Fruit fly (Drosophila melanogaster) whole organism, embryonic: Measurements from ENCODE around the gene CG3434.
A peak's percentile ranks its signal among the peaks of the same experiment; 100 is the strongest.

ENCODE experiments used
- BEAF-32 ChIP-seq: fragments of 200-800 bp; sonication (Bioruptor generic); optimal IDR thresholded peaks from 3 replicates; lab custom pipeline; 2017; ENCODE audit warnings: missing biosample characterization, missing genetic modification characterization, mild to moderate bottlenecking, moderate library complexity, missing genetic modification reagents
- CG1024 ChIP-seq: fragments of 200-800 bp; sonication (Bioruptor generic); IDR thresholded peaks from 2 replicates; pipeline ENCODE4 v1.3.6; 2022; ENCODE audit warnings: missing biosample characterization, missing genetic modification characterization
- CG10565 ChIP-seq: fragments of 200-800 bp; sonication (Bioruptor generic); optimal IDR thresholded peaks from 3 replicates; lab custom pipeline; 2016; ENCODE audit warnings: missing biosample characterization, mild to moderate bottlenecking, missing genetic modification characterization
- CG11398 ChIP-seq: fragments of 200-800 bp; sonication (Bioruptor generic); optimal IDR thresholded peaks from 2 replicates; lab custom pipeline; 2016; ENCODE audit warnings: missing biosample characterization, missing genetic modification characterization
- CG1647 ChIP-seq: fragments of 200-800 bp; sonication (Bioruptor generic); optimal IDR thresholded peaks from 3 replicates; lab custom pipeline; 2016; ENCODE audit warnings: missing biosample characterization, missing genetic modification characterization
- CG16813 ChIP-seq: fragments of 200-800 bp; sonication (Bioruptor generic); IDR thresholded peaks from 3 replicates; pipeline ENCODE4 v1.3.6; 2022; ENCODE audit warnings: missing biosample characterization, missing genetic modification characterization; ENCODE audit not compliant: partially characterized antibody
- CG17361 ChIP-seq: fragments of 200-800 bp; sonication (Bioruptor generic); IDR thresholded peaks from 3 replicates; pipeline ENCODE4 v1.3.6; 2022; ENCODE audit warnings: missing biosample characterization, missing genetic modification characterization
- CG2202 ChIP-seq: fragments of 200-800 bp; sonication (Bioruptor generic); optimal IDR thresholded peaks from 2 replicates; lab custom pipeline; 2018; ENCODE audit warnings: missing biosample characterization, mild to moderate bottlenecking, missing genetic modification characterization
- CG2678 ChIP-seq: fragments of 200-800 bp; sonication (Bioruptor generic); optimal IDR thresholded peaks from 3 replicates; lab custom pipeline; 2019; ENCODE audit warnings: missing biosample characterization, mild to moderate bottlenecking, missing genetic modification characterization, moderate library complexity
- CG3065 ChIP-seq: fragments of 200-800 bp; sonication (Bioruptor generic); optimal IDR thresholded peaks from 2 replicates; lab custom pipeline; 2016; ENCODE audit warnings: missing biosample characterization, missing genetic modification characterization
- CG32767 ChIP-seq: fragments of 200-800 bp; sonication (Bioruptor generic); IDR thresholded peaks from 2 replicates; pipeline ENCODE4 v1.3.6; 2022; ENCODE audit warnings: missing biosample characterization, missing genetic modification characterization
- CG4404 ChIP-seq: fragments of 200-800 bp; sonication (Bioruptor generic); IDR thresholded peaks from 2 replicates; pipeline ENCODE4 v1.3.6; 2022; ENCODE audit warnings: missing biosample characterization, missing genetic modification characterization
- CG5180 ChIP-seq: fragments of 200-800 bp; sonication (Bioruptor generic); optimal IDR thresholded peaks from 3 replicates; lab custom pipeline; 2017; ENCODE audit warnings: missing biosample characterization, missing genetic modification characterization, mild to moderate bottlenecking, moderate library complexity, missing genetic modification reagents
- CG5245 ChIP-seq: fragments of 200-800 bp; sonication (Bioruptor generic); optimal IDR thresholded peaks from 3 replicates; lab custom pipeline; 2016; ENCODE audit warnings: missing biosample characterization, missing genetic modification characterization
- CG6175 ChIP-seq: fragments of 200-800 bp; sonication (Bioruptor generic); IDR thresholded peaks from 3 replicates; pipeline ENCODE4 v1.3.6; 2022; ENCODE audit warnings: missing biosample characterization, missing genetic modification characterization
- CG6254 ChIP-seq: fragments of 200-800 bp; sonication (Bioruptor generic); optimal IDR thresholded peaks from 3 replicates; lab custom pipeline; 2017; ENCODE audit warnings: mild to moderate bottlenecking, missing biosample characterization, missing genetic modification reagents, missing genetic modification characterization
- CG6765 ChIP-seq: fragments of 200-800 bp; sonication (Bioruptor generic); optimal IDR thresholded peaks from 3 replicates; lab custom pipeline; 2017; ENCODE audit warnings: missing biosample characterization, mild to moderate bottlenecking, missing genetic modification characterization
- CG8388 ChIP-seq: fragments of 200-800 bp; sonication (Bioruptor generic); optimal IDR thresholded peaks from 2 replicates; lab custom pipeline; 2019; ENCODE audit warnings: missing biosample characterization, mild to moderate bottlenecking, missing genetic modification characterization, moderate library complexity
- CrebB ChIP-seq: fragments of 200-800 bp; sonication (Bioruptor generic); optimal IDR thresholded peaks from 3 replicates; lab custom pipeline; 2018; ENCODE audit warnings: missing biosample characterization, mild to moderate bottlenecking, missing genetic modification characterization
- D ChIP-seq, 2 experiments: fragments of 200-800 bp in 1 of 2; fragments of >200 bp in 1 of 2; sonication (Bioruptor generic) in 1 of 2; optimal IDR thresholded peaks; 2 replicates in 1 of 2; 3 replicates in 1 of 2; lab custom pipeline; 2017; ENCODE audit warnings: mild to moderate bottlenecking in 1 of 2, missing biosample characterization in 1 of 2, missing genetic modification characterization in 1 of 2, missing genetic modification reagents in 1 of 2
- Dbx ChIP-seq: fragments of 200-800 bp; sonication (Bioruptor generic); IDR thresholded peaks from 3 replicates; pipeline ENCODE4 v1.3.6; 2022; ENCODE audit warnings: missing biosample characterization, missing genetic modification characterization
- Ets65A ChIP-seq: fragments of 200-800 bp; sonication (Bioruptor generic); peaks from one replicate; lab custom pipeline; 2016; ENCODE audit warnings: missing biosample characterization, missing genetic modification characterization
- Fer3 ChIP-seq: fragments of 200-800 bp; sonication (Bioruptor generic); optimal IDR thresholded peaks from 2 replicates; lab custom pipeline; 2018; ENCODE audit warnings: missing biosample characterization, mild to moderate bottlenecking, missing genetic modification characterization, moderate library complexity
- HLH4C ChIP-seq: fragments of 200-800 bp; sonication (Bioruptor generic); IDR thresholded peaks from 3 replicates; pipeline ENCODE4 v1.3.6; 2022; ENCODE audit warnings: missing biosample characterization, missing genetic modification characterization; ENCODE audit not compliant: partially characterized antibody
- HLH54F ChIP-seq: fragments of 200-800 bp; sonication (Bioruptor generic); optimal IDR thresholded peaks from 3 replicates; lab custom pipeline; 2016; ENCODE audit warnings: missing biosample characterization, missing genetic modification characterization
- Hr3 ChIP-seq: fragments of 200-800 bp; sonication (Bioruptor generic); optimal IDR thresholded peaks from 3 replicates; lab custom pipeline; 2016; ENCODE audit warnings: missing biosample characterization, missing genetic modification characterization
- Hsf ChIP-seq: fragments of 200-800 bp; sonication (Bioruptor generic); optimal IDR thresholded peaks from 3 replicates; lab custom pipeline; 2016; ENCODE audit warnings: missing biosample characterization, missing genetic modification characterization
- Jarid2 ChIP-seq: fragments of 200-800 bp; sonication (Bioruptor generic); optimal IDR thresholded peaks from 3 replicates; lab custom pipeline; 2017; ENCODE audit warnings: mild to moderate bottlenecking, missing biosample characterization, missing genetic modification reagents, missing genetic modification characterization
- Mrtf ChIP-seq: fragments of 200-800 bp; sonication (Bioruptor generic); IDR thresholded peaks from 3 replicates; pipeline ENCODE4 v1.3.6; 2022; ENCODE audit warnings: missing biosample characterization, missing genetic modification characterization
- Spps ChIP-seq: fragments of 200-800 bp; sonication (Bioruptor generic); optimal IDR thresholded peaks from 2 replicates; lab custom pipeline; 2018; ENCODE audit warnings: missing biosample characterization, mild to moderate bottlenecking, missing genetic modification characterization
- Tbp ChIP-seq: fragments of >200 bp; optimal IDR thresholded peaks from 2 replicates; lab custom pipeline; 2018; ENCODE audit warnings: missing biosample characterization, missing genetic modification characterization
- Trl ChIP-seq, 3 experiments: fragments of >200 bp in 2 of 3; fragments of 200-800 bp in 1 of 3; sonication (Bioruptor generic) in 1 of 3; optimal IDR thresholded peaks; 2 replicates in 1 of 3; 3 replicates in 2 of 3; lab custom pipeline; 2016 to 2017; ENCODE audit warnings: missing biosample characterization in 1 of 3, missing genetic modification characterization in 1 of 3
- ase ChIP-seq: fragments of 200-800 bp; sonication (Bioruptor generic); IDR thresholded peaks from 3 replicates; pipeline ENCODE4 v1.3.6; 2022; ENCODE audit warnings: missing biosample characterization, missing genetic modification characterization
- bcd ChIP-seq: fragments of 200-800 bp; sonication (Bioruptor generic); optimal IDR thresholded peaks from 2 replicates; lab custom pipeline; 2017; ENCODE audit warnings: missing biosample characterization, mild to moderate bottlenecking, missing genetic modification characterization
- dysf ChIP-seq: fragments of 200-800 bp; sonication (Bioruptor generic); IDR thresholded peaks from 3 replicates; pipeline ENCODE4 v1.3.6; 2022; ENCODE audit warnings: missing biosample characterization, missing genetic modification characterization
- emc ChIP-seq: fragments of 200-800 bp; sonication (Bioruptor generic); optimal IDR thresholded peaks from 2 replicates; lab custom pipeline; 2016; ENCODE audit warnings: missing biosample characterization, missing genetic modification characterization
- ftz-f1 ChIP-seq: fragments of 200-800 bp; sonication (Bioruptor generic); optimal IDR thresholded peaks from 2 replicates; lab custom pipeline; 2016; ENCODE audit warnings: missing biosample characterization, missing genetic modification characterization
- gcm ChIP-seq: fragments of 200-800 bp; sonication (Bioruptor generic); optimal IDR thresholded peaks from 2 replicates; lab custom pipeline; 2019; ENCODE audit warnings: missing biosample characterization, mild to moderate bottlenecking, missing genetic modification characterization, moderate library complexity
- gcm2 ChIP-seq: fragments of 200-800 bp; sonication (Bioruptor generic); optimal IDR thresholded peaks from 2 replicates; lab custom pipeline; 2016; ENCODE audit warnings: missing biosample characterization, missing genetic modification characterization
- grau ChIP-seq: fragments of 200-800 bp; optimal IDR thresholded peaks from 3 replicates; lab custom pipeline; 2019; ENCODE audit warnings: missing biosample characterization, mild to moderate bottlenecking, missing genetic modification characterization, moderate library complexity
- jumu ChIP-seq: fragments of 200-800 bp; sonication (Bioruptor generic); optimal IDR thresholded peaks from 3 replicates; lab custom pipeline; 2016; ENCODE audit warnings: missing biosample characterization, missing genetic modification characterization
- klu ChIP-seq: fragments of 200-800 bp; sonication (Bioruptor generic); IDR thresholded peaks from 2 replicates; pipeline ENCODE4 v1.3.6; 2022; ENCODE audit warnings: missing biosample characterization, missing genetic modification characterization
- lmd ChIP-seq: fragments of 200-800 bp; sonication (Bioruptor generic); IDR thresholded peaks from 2 replicates; pipeline ENCODE4 v1.3.6; 2022; ENCODE audit warnings: missing biosample characterization, missing genetic modification characterization
- rib ChIP-seq: fragments of 200-800 bp; sonication (Bioruptor generic); IDR thresholded peaks from 2 replicates; pipeline ENCODE4 v1.3.6; 2022; ENCODE audit warnings: missing biosample characterization, missing genetic modification characterization
- ro ChIP-seq: fragments of 200-800 bp; sonication (Bioruptor generic); IDR thresholded peaks from 2 replicates; pipeline ENCODE4 v1.3.6; 2022; ENCODE audit warnings: missing biosample characterization, missing genetic modification characterization
- slp2 ChIP-seq: fragments of 200-800 bp; sonication (Bioruptor generic); optimal IDR thresholded peaks from 2 replicates; lab custom pipeline; 2016; ENCODE audit warnings: missing biosample characterization, missing genetic modification characterization
- sr ChIP-seq: fragments of 200-800 bp; sonication (Bioruptor generic); IDR thresholded peaks from 3 replicates; pipeline ENCODE4 v1.3.6; 2022; ENCODE audit warnings: missing biosample characterization, missing genetic modification characterization
- tll ChIP-seq, 2 experiments: fragments of 200-800 bp in 1 of 2; fragments of >200 bp in 1 of 2; sonication (Bioruptor generic) in 1 of 2; optimal IDR thresholded peaks; 2 replicates each; lab custom pipeline; 2017 to 2019; ENCODE audit warnings: missing biosample characterization in 2 of 2, missing genetic modification characterization in 2 of 2, mild to moderate bottlenecking in 1 of 2, moderate library complexity in 1 of 2
- toy ChIP-seq: fragments of 200-800 bp; sonication (Bioruptor generic); IDR thresholded peaks from 2 replicates; pipeline ENCODE4 v1.3.6; 2022; ENCODE audit warnings: missing biosample characterization, missing genetic modification characterization
- zen2 ChIP-seq: fragments of 200-800 bp; sonication (Bioruptor generic); IDR thresholded peaks from 3 replicates; pipeline ENCODE4 v1.3.6; 2022; ENCODE audit warnings: missing biosample characterization, missing genetic modification characterization; ENCODE audit not compliant: partially characterized antibody

CG3434 gene

dm6 chr3L:9462247-9462769 is 1.7 kb upstream of the CG3434 start (continued):
- TF ChIP-seq sr (GFP tag; lab: Robert Waterston, UW) (no peak; the same call in 2 of the 3 replicates), CG16813 (GFP tag; lab: Robert Waterston, UW) (no peak), zen2 (GFP tag; lab: Robert Waterston, UW) (no peak), ro (no peak), Trl (optimal IDR thresholded peaks at IDR 0.05; lab: Kevin White, UChicago) (peak; percentile 43 to 96), Trl (GFP tag; optimal IDR thresholded peaks at IDR 0.05; lab: Kevin White, UChicago) (peak; percentile 80), slp2 (GFP tag; lab: Kevin White, UChicago) (peak; percentile 77), jumu (peak; percentile 44), ftz-f1 (no peak), grau (tag; lab: Kevin White, UChicago) (peak; percentile 92), CG6254 (GFP tag; lab: Kevin White, UChicago) (peak; percentile 88), CG3065 (GFP tag; lab: Kevin White, UChicago) (peak; percentile 67), Fer3 (peak; percentile 89), dysf (GFP tag; lab: Robert Waterston, UW) (peak; percentile 82), Ets65A (no peak), CG32767 (GFP tag; lab: Robert Waterston, UW) (peak; percentile 78), BEAF-32 (no peak), CG2202 (peak; percentile 88), Spps (tag; lab: Kevin White, UChicago) (peak; percentile 91), emc (GFP tag; lab: Kevin White, UChicago) (no peak), Dbx (peak; percentile 74; the same call in 2 of the 3 replicates), CG8388 (GFP tag; lab: Kevin White, UChicago) (peak; percentile 94), CrebB (tag; lab: Kevin White, UChicago) (peak; percentile 80), CG10565 (GFP tag; lab: Kevin White, UChicago) (peak; percentile 28), Hr3 (GFP tag; lab: Kevin White, UChicago) (peak; percentile 63), D (optimal IDR thresholded peaks at IDR 0.05; lab: Kevin White, UChicago) (no peak), D (GFP tag; optimal IDR thresholded peaks at IDR 0.05; lab: Kevin White, UChicago) (peak; percentile 91), CG1647 (GFP tag; lab: Kevin White, UChicago) (peak; percentile 45), Hsf (GFP tag; lab: Kevin White, UChicago) (peak; percentile 86), HLH4C (GFP tag; lab: Robert Waterston, UW) (no peak), Mrtf (GFP tag; lab: Robert Waterston, UW) (peak; percentile 65; the same call in 1 of the 3 replicates), CG6175 (GFP tag; lab: Robert Waterston, UW) (no peak), tll (GFP tag; optimal IDR thresholded peaks at IDR 0.05; lab: Kevin White, UChicago) (no peak), bcd (GFP tag; lab: Kevin White, UChicago) (peak; percentile 83), toy (GFP tag; lab: Robert Waterston, UW) (no peak), gcm2 (GFP tag; lab: Kevin White, UChicago) (peak; percentile 47), Jarid2 (GFP tag; lab: Kevin White, UChicago) (peak; percentile 90), rib (GFP tag; lab: Robert Waterston, UW) (no peak), Tbp (no peak), gcm (GFP tag; lab: Kevin White, UChicago) (peak; percentile 95), HLH54F (peak; percentile 55), CG5245 (peak; percentile 48), klu (no peak), CG4404 (GFP tag; lab: Robert Waterston, UW) (peak; percentile 47; the same call in 1 of the 2 replicates), CG2678 (tag; lab: Kevin White, UChicago) (peak; percentile 96), ase (no peak), CG17361 (GFP tag; lab: Robert Waterston, UW) (peak; percentile 89), CG5180 (GFP tag; lab: Kevin White, UChicago) (peak; percentile 81), CG1024 (GFP tag; lab: Robert Waterston, UW) (peak; percentile 9; the same call in 1 of the 2 replicates), lmd (peak; percentile 72), CG11398 (GFP tag; lab: Kevin White, UChicago) (peak; percentile 71), CG6765 (peak; percentile 88)
